Fruit fly (Drosophila melanogaster): ENCODE measurements around the gene CG6686.

CG6686 gene

DNA sequence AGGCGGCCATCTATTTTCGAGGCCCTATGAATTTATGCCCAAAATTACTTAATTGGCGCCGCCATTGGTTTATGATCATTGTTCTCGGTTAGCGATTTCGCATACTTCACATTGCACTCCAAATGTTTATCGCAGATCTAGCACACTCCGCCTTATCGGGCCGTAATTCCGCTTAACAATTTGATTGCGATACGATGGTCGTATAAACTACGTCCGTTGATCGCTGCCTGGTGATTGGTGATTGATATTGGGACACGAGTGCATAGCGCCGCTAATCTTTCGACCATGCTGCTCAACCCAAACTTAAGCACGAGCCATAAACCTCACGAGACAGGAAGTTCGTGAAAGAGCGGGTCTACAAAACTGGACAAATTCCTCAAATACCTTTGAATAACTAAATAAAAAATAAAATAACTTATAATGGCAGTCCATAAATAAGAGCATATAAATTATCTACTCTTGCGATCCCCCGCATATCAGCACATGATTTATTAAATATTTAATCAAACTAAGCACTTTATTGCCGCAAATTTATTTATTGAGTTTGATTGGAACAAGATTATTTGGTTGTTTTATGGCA lies 42.8 kb upstream of the CG6686 start (continued):
- TF ChIP-seq br (optimal IDR thresholded peaks at IDR 0.05): no peak
- no peak for TF ChIP-seq mld (GFP tag; IDR thresholded peaks at IDR 0.05; ENCODE audit: partially characterized antibody)
- no peak for TF ChIP-seq E2f1 (GFP tag; IDR thresholded peaks at IDR 0.05)
- no peak for TF ChIP-seq Bteb2 (GFP tag; optimal IDR thresholded peaks at IDR 0.05)
- no peak for TF ChIP-seq CG13287 (GFP tag; IDR thresholded peaks at IDR 0.05; ENCODE audit: partially characterized antibody)
- no peak for TF ChIP-seq CG8089 (GFP tag; optimal IDR thresholded peaks at IDR 0.05)
- TF ChIP-seq GATAe (GFP tag; conservative IDR thresholded peaks at IDR 0.05): no peak
- TF ChIP-seq mirr (GFP tag; optimal IDR thresholded peaks at IDR 0.05): peak; percentile 15
- TF ChIP-seq Myb (GFP tag; optimal IDR thresholded peaks at IDR 0.05): no peak

dm6 chr2L:12029594-12030197 lies 41.9 kb upstream of the CG6686 start:
- TF ChIP-seq sr (GFP tag; IDR thresholded peaks at IDR 0.05): no peak
- TF ChIP-seq Vsx1 (GFP tag; optimal IDR thresholded peaks at IDR 0.05): peak; percentile 25
- peak; percentile 82 for TF ChIP-seq sug (tag; optimal IDR thresholded peaks at IDR 0.05)
- no peak for TF ChIP-seq sisA (GFP tag; IDR thresholded peaks at IDR 0.05)
- peak; percentile 45 for TF ChIP-seq Med (GFP tag)
- no peak for TF ChIP-seq CG9609 (GFP tag; optimal IDR thresholded peaks at IDR 0.05)
- peak; percentile 69 for TF ChIP-seq CG34376 (GFP tag; optimal IDR thresholded peaks at IDR 0.05)
- no peak for TF ChIP-seq HLH4C (GFP tag; IDR thresholded peaks at IDR 0.05; ENCODE audit: partially characterized antibody)
- TF ChIP-seq ewg (GFP tag; optimal IDR thresholded peaks at IDR 0.05): no peak
- TF ChIP-seq Atf-2 (GFP tag; optimal IDR thresholded peaks at IDR 0.05): no peak
- TF ChIP-seq CG8281 (tag; optimal IDR thresholded peaks at IDR 0.05): no peak
- TF ChIP-seq exex (tag; optimal IDR thresholded peaks at IDR 0.05): peak; percentile 93
- 0 out of 4 replicates have a peak, but pooled peaks have one; percentile 55 for TF ChIP-seq chinmo (GFP tag; IDR thresholded peaks at IDR 0.05; ENCODE audit: partially characterized antibody)
- TF ChIP-seq sd (tag; optimal IDR thresholded peaks at IDR 0.05): peak; percentile 88
- peak; percentile 33 for TF ChIP-seq sens (GFP tag)
- TF ChIP-seq Adf1 (GFP tag; IDR thresholded peaks at IDR 0.05): no peak
- TF ChIP-seq grau (tag; optimal IDR thresholded peaks at IDR 0.05): peak; percentile 2
- TF ChIP-seq CG2875 (GFP tag; optimal IDR thresholded peaks at IDR 0.05): no peak
- peak; percentile 69 for TF ChIP-seq grn (GFP tag; optimal IDR thresholded peaks at IDR 0.05)
- TF ChIP-seq Hey (tag; optimal IDR thresholded peaks at IDR 0.05): peak; percentile 7
- TF ChIP-seq row (GFP tag; IDR thresholded peaks at IDR 0.05): no peak
- no peak for TF ChIP-seq shn (GFP tag; optimal IDR thresholded peaks at IDR 0.05)
- TF ChIP-seq Mad (GFP tag; optimal IDR thresholded peaks at IDR 0.05): no peak

DNA sequence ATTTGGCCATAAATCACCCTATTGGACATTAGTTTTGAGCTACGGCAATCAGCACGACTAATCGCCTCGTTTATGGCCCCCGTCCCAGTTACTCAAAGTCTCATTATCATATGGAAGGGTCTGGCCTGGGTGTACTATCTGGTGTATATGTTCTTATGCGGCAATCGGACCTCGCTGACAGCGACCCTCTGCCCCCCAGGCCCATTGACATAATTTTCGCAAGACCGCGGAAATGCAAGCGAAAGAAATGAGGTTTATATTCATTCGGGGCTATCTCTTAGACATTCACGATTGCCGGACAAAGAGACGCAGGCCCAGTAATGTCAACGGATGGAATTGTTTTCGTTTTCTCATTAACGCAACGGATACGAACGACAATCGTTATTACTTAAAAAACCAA lies 41.0 kb upstream of the CG6686 start:
- TF ChIP-seq CG14050 (GFP tag; IDR thresholded peaks at IDR 0.05) (no peak), prd (optimal IDR thresholded peaks at IDR 0.05) (no peak), prd (GFP tag; IDR thresholded peaks at IDR 0.05) (no peak), otp (GFP tag; IDR thresholded peaks at IDR 0.05) (no peak), CG2875 (GFP tag; optimal IDR thresholded peaks at IDR 0.05) (no peak), hb (GFP tag; IDR thresholded peaks at IDR 0.05; ENCODE audit: partially characterized antibody) (no peak), sug (tag; optimal IDR thresholded peaks at IDR 0.05) (peak; percentile 43), Hmr (GFP tag; optimal IDR thresholded peaks at IDR 0.05) (no peak), ato (GFP tag; IDR thresholded peaks at IDR 0.05; ENCODE audit: partially characterized antibody) (no peak), sens-2 (GFP tag; IDR thresholded peaks at IDR 0.05) (no peak), D19B (GFP tag; optimal IDR thresholded peaks at IDR 0.05) (no peak), exex (tag; optimal IDR thresholded peaks at IDR 0.05) (peak; percentile 69), HmgZ (tag; optimal IDR thresholded peaks at IDR 0.05) (no peak), sqz (GFP tag; optimal IDR thresholded peaks at IDR 0.05) (no peak), Atf-2 (GFP tag; optimal IDR thresholded peaks at IDR 0.05) (no peak), CG11093 (GFP tag; IDR thresholded peaks at IDR 0.05) (no peak), BEAF-32 (GFP tag; optimal IDR thresholded peaks at IDR 0.05) (no peak), CG9817 (tag; optimal IDR thresholded peaks at IDR 0.05) (no peak), Eip74EF (GFP tag; optimal IDR thresholded peaks at IDR 0.05) (peak in 1 of 2 experiments; percentile 69), Bdp1 (GFP tag; optimal IDR thresholded peaks at IDR 0.05) (no peak)

Measured in whole organism, embryonic.